Worm (Caenorhabditis elegans) whole organism, L3 larva: ENCODE measurements around the gene unc-16.
A peak's percentile ranks its signal among the peaks of the same experiment; 100 is the strongest.

Experiments used
- R02D3.7 ChIP-seq: fragments of 150-350 bp; optimal IDR thresholded peaks from 2 replicates; lab custom pipeline; 2014; ENCODE audit warnings: missing biosample characterization, missing genetic modification characterization
- ZK546.5 ChIP-seq: sonication (generic microtip); optimal IDR thresholded peaks from 2 replicates; lab custom pipeline; 2017; ENCODE audit warnings: missing biosample characterization, missing genetic modification characterization
- aly-2 ChIP-seq: fragments of 150-350 bp; optimal IDR thresholded peaks from 2 replicates; lab custom pipeline; 2014; ENCODE audit warnings: missing biosample characterization, missing genetic modification characterization
- ama-1 ChIP-seq: fragments of 150-350 bp; optimal IDR thresholded peaks from 2 replicates; lab custom pipeline; 2018
- ceh-16 ChIP-seq: sonication (generic microtip); optimal IDR thresholded peaks from 2 replicates; lab custom pipeline; 2017; ENCODE audit warnings: missing biosample characterization, missing genetic modification characterization
- ceh-28 ChIP-seq: fragments of 150-350 bp; optimal IDR thresholded peaks from 2 replicates; lab custom pipeline; 2014; ENCODE audit warnings: missing biosample characterization, missing genetic modification reagents, missing genetic modification characterization
- ceh-82 ChIP-seq: fragments of 150-350 bp; optimal IDR thresholded peaks from 2 replicates; lab custom pipeline; 2014; ENCODE audit warnings: missing biosample characterization, missing genetic modification characterization
- ceh-9 ChIP-seq: sonication (generic microtip); optimal IDR thresholded peaks from 2 replicates; lab custom pipeline; 2018; ENCODE audit warnings: missing biosample characterization, missing genetic modification characterization
- daf-12 ChIP-seq: fragments of 150-350 bp; optimal IDR thresholded peaks from 2 replicates; lab custom pipeline; 2014; ENCODE audit warnings: missing biosample characterization, missing genetic modification reagents, missing genetic modification characterization
- egl-27 ChIP-seq: sonication (generic microtip); optimal IDR thresholded peaks from 4 replicates; lab custom pipeline; 2017; ENCODE audit warnings: missing biosample characterization, missing genetic modification reagents, missing genetic modification characterization
- egl-5 ChIP-seq: fragments of 150-350 bp; optimal IDR thresholded peaks from 2 replicates; lab custom pipeline; 2017; ENCODE audit warnings: missing biosample characterization, missing genetic modification reagents, missing genetic modification characterization, inconsistent platforms
- elt-1 ChIP-seq: fragments of 150-350 bp; optimal IDR thresholded peaks from 2 replicates; lab custom pipeline; 2014; ENCODE audit warnings: missing biosample characterization, missing genetic modification characterization
- elt-2 ChIP-seq: sonication (generic microtip); optimal IDR thresholded peaks from 2 replicates; lab custom pipeline; 2016; ENCODE audit warnings: missing genetic modification reagents, mild to moderate bottlenecking, missing genetic modification characterization, missing compliant biosample characterization
- elt-3 ChIP-seq, 3 experiments: fragments of 150-350 bp in 1 of 3; sonication (generic microtip) in 2 of 3; optimal IDR thresholded peaks; 2 replicates in 2 of 3; 4 replicates in 1 of 3; lab custom pipeline; 2014 to 2017; ENCODE audit warnings: missing biosample characterization in 3 of 3, missing genetic modification characterization in 3 of 3
- eor-1 ChIP-seq, 2 experiments: fragments of 150-350 bp; optimal IDR thresholded peaks; 2 replicates each; lab custom pipeline; 2014 to 2018; ENCODE audit warnings: missing biosample characterization in 2 of 2, missing genetic modification characterization in 2 of 2
- fkh-10 ChIP-seq: sonication (generic microtip); optimal IDR thresholded peaks from 2 replicates; lab custom pipeline; 2017; ENCODE audit warnings: missing biosample characterization, missing genetic modification reagents, missing genetic modification characterization
- fkh-2 ChIP-seq: fragments of 150-350 bp; optimal IDR thresholded peaks from 2 replicates; lab custom pipeline; 2014; ENCODE audit warnings: missing biosample characterization, missing genetic modification reagents, missing genetic modification characterization
- fos-1 ChIP-seq: fragments of 150-350 bp; optimal IDR thresholded peaks from 2 replicates; lab custom pipeline; 2014; ENCODE audit warnings: missing biosample characterization, missing genetic modification characterization
- hmg-11 ChIP-seq: sonication (generic microtip); optimal IDR thresholded peaks from 2 replicates; lab custom pipeline; 2016; ENCODE audit warnings: missing genetic modification characterization, missing compliant biosample characterization
- jun-1 ChIP-seq: fragments of 150-350 bp; optimal IDR thresholded peaks from 2 replicates; lab custom pipeline; 2014; ENCODE audit warnings: missing biosample characterization, missing genetic modification reagents, missing genetic modification characterization
- lin-15B ChIP-seq: fragments of 150-350 bp; optimal IDR thresholded peaks from 2 replicates; lab custom pipeline; 2014; ENCODE audit warnings: missing biosample characterization, missing genetic modification characterization
- lin-39 ChIP-seq: fragments of 150-350 bp; optimal IDR thresholded peaks from 2 replicates; lab custom pipeline; 2018; ENCODE audit warnings: missing biosample characterization, missing genetic modification reagents, missing genetic modification characterization
- lsy-12 ChIP-seq: sonication (generic microtip); optimal IDR thresholded peaks from 2 replicates; lab custom pipeline; 2016; ENCODE audit warnings: mild to moderate bottlenecking, missing genetic modification characterization, missing compliant biosample characterization
- mdl-1 ChIP-seq: fragments of 150-350 bp; optimal IDR thresholded peaks from 2 replicates; lab custom pipeline; 2014; ENCODE audit warnings: missing biosample characterization, missing genetic modification characterization
- mml-1 ChIP-seq: fragments of 150-350 bp; sonication (generic microtip); optimal IDR thresholded peaks from 3 replicates; lab custom pipeline; 2014; ENCODE audit warnings: missing biosample characterization, missing genetic modification characterization
- nfya-1 ChIP-seq: sonication (generic microtip); optimal IDR thresholded peaks from 2 replicates; lab custom pipeline; 2017; ENCODE audit warnings: missing genetic modification characterization, mild to moderate bottlenecking, missing compliant biosample characterization, antibody characterized with exemption, moderate library complexity; ENCODE audit not compliant: insufficient read depth
- nhr-11 ChIP-seq: fragments of 150-350 bp; optimal IDR thresholded peaks from 2 replicates; lab custom pipeline; 2014; ENCODE audit warnings: missing biosample characterization, missing genetic modification characterization
- nhr-12 ChIP-seq: fragments of 150-350 bp; optimal IDR thresholded peaks from 2 replicates; lab custom pipeline; 2014; ENCODE audit warnings: missing biosample characterization, missing genetic modification characterization
- nhr-23 ChIP-seq: fragments of 150-350 bp; optimal IDR thresholded peaks from 2 replicates; lab custom pipeline; 2014; ENCODE audit warnings: missing biosample characterization, missing genetic modification reagents, missing genetic modification characterization
- nhr-237 ChIP-seq: fragments of 150-350 bp; optimal IDR thresholded peaks from 2 replicates; lab custom pipeline; 2014; ENCODE audit warnings: missing biosample characterization, missing genetic modification characterization
- nhr-25 ChIP-seq: sonication (generic microtip); optimal IDR thresholded peaks from 2 replicates; lab custom pipeline; 2017; ENCODE audit warnings: missing biosample characterization, missing genetic modification characterization
- nhr-28 ChIP-seq: fragments of 150-350 bp; optimal IDR thresholded peaks from 2 replicates; lab custom pipeline; 2014; ENCODE audit warnings: missing biosample characterization, missing genetic modification characterization
- nhr-43 ChIP-seq: sonication (generic microtip); optimal IDR thresholded peaks from 2 replicates; lab custom pipeline; 2016; ENCODE audit warnings: mild to moderate bottlenecking, missing genetic modification characterization, missing compliant biosample characterization; ENCODE audit not compliant: poor library complexity, severe bottlenecking
- nhr-67 ChIP-seq: fragments of 150-350 bp; optimal IDR thresholded peaks from 2 replicates; lab custom pipeline; 2014; ENCODE audit warnings: missing biosample characterization, missing genetic modification characterization
- nhr-76 ChIP-seq: fragments of 150-350 bp; sonication (generic microtip); optimal IDR thresholded peaks from 5 replicates; lab custom pipeline; 2014; ENCODE audit warnings: missing biosample characterization, missing genetic modification characterization
- nhr-77 ChIP-seq: fragments of 150-350 bp; optimal IDR thresholded peaks from 2 replicates; lab custom pipeline; 2014; ENCODE audit warnings: missing biosample characterization, missing genetic modification characterization
- pha-4 ChIP-seq: fragments of 150-350 bp; optimal IDR thresholded peaks from 2 replicates; lab custom pipeline; 2014; ENCODE audit warnings: missing biosample characterization, missing genetic modification reagents, missing genetic modification characterization
- pqm-1 ChIP-seq: fragments of 150-350 bp; optimal IDR thresholded peaks from 2 replicates; lab custom pipeline; 2017; ENCODE audit warnings: missing biosample characterization, missing genetic modification characterization, inconsistent platforms
- sea-2 ChIP-seq: fragments of 150-350 bp; sonication (generic microtip); optimal IDR thresholded peaks from 4 replicates; lab custom pipeline; 2014; ENCODE audit warnings: missing biosample characterization, missing genetic modification reagents, missing genetic modification characterization
- skn-1 ChIP-seq: fragments of 150-350 bp; optimal IDR thresholded peaks from 2 replicates; lab custom pipeline; 2014; ENCODE audit warnings: missing biosample characterization, missing genetic modification characterization
- snpc-4 ChIP-seq: fragments of 150-350 bp; optimal IDR thresholded peaks from 2 replicates; lab custom pipeline; 2014; ENCODE audit warnings: missing biosample characterization, missing genetic modification characterization
- tbx-2 ChIP-seq: sonication (generic microtip); optimal IDR thresholded peaks from 2 replicates; lab custom pipeline; 2016; ENCODE audit warnings: mild to moderate bottlenecking, missing genetic modification characterization, missing compliant biosample characterization
- unc-39 ChIP-seq: sonication (generic microtip); optimal IDR thresholded peaks from 4 replicates; lab custom pipeline; 2017; ENCODE audit warnings: missing biosample characterization, missing genetic modification characterization
- unc-62 ChIP-seq: fragments of 150-350 bp; sonication (generic microtip); optimal IDR thresholded peaks from 4 replicates; lab custom pipeline; 2014; ENCODE audit warnings: missing biosample characterization, missing genetic modification reagents, missing genetic modification characterization
- zag-1 ChIP-seq: fragments of 150-350 bp; optimal IDR thresholded peaks from 2 replicates; lab custom pipeline; 2014; ENCODE audit warnings: missing biosample characterization, missing genetic modification characterization
- ztf-11 ChIP-seq: fragments of 150-350 bp; optimal IDR thresholded peaks from 2 replicates; lab custom pipeline; 2014; ENCODE audit warnings: missing biosample characterization, missing genetic modification characterization
- ztf-4 ChIP-seq: fragments of 150-350 bp; optimal IDR thresholded peaks from 2 replicates; lab custom pipeline; 2014; ENCODE audit warnings: missing biosample characterization, missing genetic modification characterization

The unc-16 gene

ce11 chrIII:9507799-9508198, 38.3 kb upstream of the unc-16 start, which contains the start of gene vha-14:
Gene vha-14 (plus strand): TSS chrIII:9508100.
- no peak for TF ChIP-seq tbx-2 (tag; lab: Kevin White, UChicago)
- TF ChIP-seq nhr-77 = no peak
- no peak for TF ChIP-seq eor-1 (tag; optimal IDR thresholded peaks at IDR 0.05; lab: Kevin White, UChicago)
- no peak for TF ChIP-seq jun-1
- no peak for TF ChIP-seq fos-1 (tag; lab: Kevin White, UChicago)
- TF ChIP-seq ama-1 (lab: Kevin White, UChicago) = peak; percentile 3
- TF ChIP-seq ztf-11 (tag; lab: Kevin White, UChicago) = no peak
- TF ChIP-seq sea-2 = no peak
- TF ChIP-seq pha-4 (tag; lab: Kevin White, UChicago) = peak; percentile 70
- TF ChIP-seq unc-62 (GFP tag; lab: Kevin White, UChicago) = no peak
- no peak for TF ChIP-seq aly-2 (tag; lab: Kevin White, UChicago)
- no peak for TF ChIP-seq fkh-10 (GFP tag; lab: Kevin White, UChicago)
- TF ChIP-seq elt-1 (tag; lab: Kevin White, UChicago) = no peak
- no peak for TF ChIP-seq zag-1 (tag; lab: Kevin White, UChicago)
- TF ChIP-seq hmg-11 (tag; lab: Kevin White, UChicago) = peak; percentile 40
- TF ChIP-seq mml-1 (tag; lab: Kevin White, UChicago) = no peak
- TF ChIP-seq nhr-28 (tag; lab: Kevin White, UChicago) = no peak
- TF ChIP-seq snpc-4 (tag; lab: Kevin White, UChicago) = peak; percentile 8
- no peak for TF ChIP-seq nhr-11 (tag; lab: Kevin White, UChicago)
- TF ChIP-seq ceh-28 = peak; percentile 6
- TF ChIP-seq ZK546.5 (tag; lab: Kevin White, UChicago) = no peak
- TF ChIP-seq nhr-12 (tag; lab: Kevin White, UChicago) = no peak
- TF ChIP-seq mdl-1 (tag; lab: Kevin White, UChicago) = no peak
- TF ChIP-seq nhr-25 (tag; lab: Kevin White, UChicago) = peak; percentile 56
- TF ChIP-seq ceh-82 = no peak
- peak; percentile 8 for TF ChIP-seq nhr-23 (tag; lab: Kevin White, UChicago)
- no peak for TF ChIP-seq egl-27
- TF ChIP-seq ceh-9 = no peak
- no peak for TF ChIP-seq R02D3.7 (tag; lab: Kevin White, UChicago)
- no peak for TF ChIP-seq nhr-237 (tag; lab: Kevin White, UChicago)
- TF ChIP-seq unc-39 (tag; lab: Kevin White, UChicago) = no peak
- no peak for TF ChIP-seq lsy-12 (tag; lab: Kevin White, UChicago)
- TF ChIP-seq ceh-16 (tag; lab: Kevin White, UChicago) = no peak
- no peak for TF ChIP-seq nhr-76 (tag; lab: Kevin White, UChicago)
- TF ChIP-seq lin-15B = peak; percentile 78
- no peak for TF ChIP-seq nhr-67 (tag; lab: Kevin White, UChicago)
- TF ChIP-seq elt-2 (tag; lab: Kevin White, UChicago) = peak; percentile 28
- no peak for TF ChIP-seq daf-12 (tag; lab: Kevin White, UChicago)
- peak; percentile 31 for TF ChIP-seq pqm-1 (tag; lab: Kevin White, UChicago)
- peak; percentile 73 for TF ChIP-seq nfya-1
- no peak for TF ChIP-seq nhr-43 (tag; lab: Kevin White, UChicago)
- no peak for TF ChIP-seq fkh-2 (tag; lab: Kevin White, UChicago)
- no peak for TF ChIP-seq egl-5 (tag; lab: Kevin White, UChicago)
- no peak for TF ChIP-seq ztf-4 (tag; lab: Kevin White, UChicago)
- TF ChIP-seq elt-3 (tag; optimal IDR thresholded peaks at IDR 0.05; lab: Kevin White, UChicago) = no peak
- TF ChIP-seq skn-1 = no peak
- TF ChIP-seq lin-39 (tag; lab: Kevin White, UChicago) = peak; percentile 55
